Fruit fly (Drosophila melanogaster): ENCODE results near the gene Sc2.

The Sc2 gene

DNA sequence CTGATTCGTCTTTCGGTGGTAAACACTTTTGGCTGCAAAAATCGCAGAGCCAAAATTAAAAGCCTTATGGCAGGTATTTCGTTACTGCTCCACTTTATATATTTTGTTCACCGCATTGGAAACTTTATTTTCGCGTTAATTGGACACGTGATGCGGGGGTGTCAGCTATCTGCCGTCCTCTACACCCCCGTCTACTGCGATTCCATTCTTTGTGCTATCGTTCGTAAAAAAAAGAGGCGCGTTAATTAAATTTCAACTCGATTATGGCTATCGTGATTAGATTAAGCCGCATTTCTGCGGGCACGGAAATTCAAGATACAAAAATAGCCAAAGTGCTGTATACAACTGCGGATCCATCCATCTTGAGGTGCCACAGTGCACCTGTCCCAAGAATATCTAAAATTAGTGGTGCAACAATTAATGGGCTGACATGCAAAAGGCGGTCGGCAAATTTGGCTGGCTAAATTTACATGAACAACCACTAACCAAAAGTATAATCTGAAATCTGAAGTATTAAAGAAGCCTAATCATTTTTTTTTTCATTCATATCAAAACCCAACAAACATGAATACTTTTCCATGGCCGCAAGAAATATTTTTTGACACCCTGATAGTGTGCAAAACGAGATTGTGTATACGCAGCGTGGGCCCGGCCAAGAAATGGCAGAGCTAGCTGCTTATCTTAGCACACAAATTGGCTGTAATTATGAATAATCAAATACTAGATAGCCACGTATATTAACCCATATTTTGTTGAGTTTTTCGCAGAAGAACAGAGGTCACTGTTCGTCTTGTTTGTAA is 26.9 kb downstream of the Sc2 start:
- TF ChIP-seq ttk (optimal IDR thresholded peaks at IDR 0.05) = no peak
- TF ChIP-seq h (optimal IDR thresholded peaks at IDR 0.05) = no peak
- no peak for TF ChIP-seq Sin3A (optimal IDR thresholded peaks at IDR 0.05)
- no peak for TF ChIP-seq insv (optimal IDR thresholded peaks at IDR 0.05)
- no peak for TF ChIP-seq psq (optimal IDR thresholded peaks at IDR 0.05)
- TF ChIP-seq Myc (optimal IDR thresholded peaks at IDR 0.05) = no peak

DNA sequence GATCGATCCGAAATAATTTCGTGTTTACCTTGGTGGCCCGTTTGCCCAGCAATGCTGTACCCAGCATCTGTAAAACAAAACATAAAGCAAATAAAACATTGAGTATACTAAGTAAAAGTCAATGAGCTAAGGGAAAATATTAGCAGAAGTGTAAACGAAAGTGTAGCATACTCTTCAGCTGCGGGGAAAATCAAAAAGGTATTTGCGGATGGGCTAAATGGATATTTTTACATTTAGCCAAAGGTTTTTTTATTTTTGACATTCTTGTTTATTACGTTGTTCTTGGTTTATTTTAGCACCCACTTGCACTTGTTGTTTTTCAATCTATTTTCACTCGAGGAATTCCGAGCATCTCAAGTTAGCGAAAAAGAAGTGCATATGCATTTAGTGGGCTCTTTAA is 27.6 kb downstream of the Sc2 start:
- TF ChIP-seq Sin3A (optimal IDR thresholded peaks at IDR 0.05) = no peak
- TF ChIP-seq insv (optimal IDR thresholded peaks at IDR 0.05) = no peak
- no peak for TF ChIP-seq psq (optimal IDR thresholded peaks at IDR 0.05)
- no peak for TF ChIP-seq h (optimal IDR thresholded peaks at IDR 0.05)
- no peak for TF ChIP-seq ttk (optimal IDR thresholded peaks at IDR 0.05)
- TF ChIP-seq Myc (optimal IDR thresholded peaks at IDR 0.05) = no peak

DNA sequence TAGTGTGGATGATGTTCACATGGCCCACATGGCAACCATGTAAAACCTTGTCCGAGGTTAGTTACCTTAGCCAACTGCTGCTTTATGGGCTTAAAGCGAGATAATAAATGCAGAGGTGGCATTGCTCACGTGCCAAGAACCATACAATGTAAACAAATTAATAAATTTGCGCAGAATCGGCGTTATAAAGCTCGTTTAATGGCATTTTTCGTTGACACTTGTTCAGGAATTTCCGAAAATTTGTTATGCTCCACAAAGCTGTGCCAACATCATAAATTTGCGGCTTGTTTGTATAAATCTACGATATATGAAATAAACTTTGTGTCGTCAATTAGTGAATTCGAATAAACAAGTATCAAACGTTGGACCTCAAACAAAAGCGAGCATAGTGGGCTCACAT is 28.5 kb downstream of the Sc2 start:
- no peak for TF ChIP-seq h (optimal IDR thresholded peaks at IDR 0.05)
- TF ChIP-seq Sin3A (optimal IDR thresholded peaks at IDR 0.05) = no peak
- TF ChIP-seq ttk (optimal IDR thresholded peaks at IDR 0.05) = no peak
- no peak for TF ChIP-seq insv (optimal IDR thresholded peaks at IDR 0.05)
- no peak for TF ChIP-seq Myc (optimal IDR thresholded peaks at IDR 0.05)
- TF ChIP-seq psq (optimal IDR thresholded peaks at IDR 0.05) = no peak

DNA sequence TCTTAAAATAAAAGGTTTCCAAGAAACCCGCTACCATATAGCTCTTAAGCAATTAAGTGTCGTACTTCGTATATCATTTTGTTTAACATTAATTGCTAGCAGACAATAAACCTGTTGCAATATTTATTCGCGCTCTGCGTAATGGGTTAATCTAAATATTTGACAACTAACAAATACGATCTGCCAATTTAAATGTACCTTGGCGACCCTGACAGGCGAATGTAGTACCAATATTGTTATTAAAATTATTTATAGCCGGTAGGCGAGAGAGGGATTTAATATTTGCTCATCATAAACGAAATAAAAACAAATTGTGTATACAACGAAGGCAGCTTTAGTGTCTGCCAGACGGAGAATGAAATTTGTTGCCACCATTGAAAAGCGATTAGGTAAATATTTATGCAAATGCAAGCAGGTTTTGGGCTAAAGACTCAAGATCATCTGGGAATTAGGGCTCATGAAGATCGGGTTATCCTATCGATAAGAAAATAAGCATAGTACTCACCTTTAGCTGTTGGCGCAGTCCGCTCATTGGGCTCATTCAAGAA is 29.5 kb downstream of the Sc2 start:
- TF ChIP-seq psq (optimal IDR thresholded peaks at IDR 0.05) (no peak), Sin3A (optimal IDR thresholded peaks at IDR 0.05) (no peak), Myc (optimal IDR thresholded peaks at IDR 0.05) (no peak), h (optimal IDR thresholded peaks at IDR 0.05) (no peak), ttk (optimal IDR thresholded peaks at IDR 0.05) (no peak), insv (optimal IDR thresholded peaks at IDR 0.05) (no peak)

DNA sequence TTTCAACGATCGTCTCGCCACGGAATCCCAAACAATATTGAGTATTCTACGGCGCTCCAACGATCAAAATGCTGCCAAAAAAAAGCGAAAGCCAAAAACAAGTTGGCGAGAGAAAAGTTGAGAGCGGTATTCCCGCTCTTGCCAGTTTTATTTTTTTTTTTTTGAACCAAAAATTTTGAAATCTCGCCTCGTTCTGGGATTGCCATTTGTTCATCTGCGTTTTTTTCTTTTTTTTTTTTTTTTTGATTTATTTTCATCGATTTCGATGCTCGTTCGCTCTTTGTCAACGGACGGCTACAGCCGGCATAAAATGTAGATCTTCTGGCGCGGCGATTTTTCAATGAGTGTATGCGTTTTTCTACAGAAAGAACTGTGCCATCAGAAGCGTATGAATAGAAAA is 30.3 kb downstream of the Sc2 start:
- no peak for TF ChIP-seq Myc (optimal IDR thresholded peaks at IDR 0.05)
- TF ChIP-seq psq (optimal IDR thresholded peaks at IDR 0.05) = no peak
- TF ChIP-seq insv (optimal IDR thresholded peaks at IDR 0.05) = no peak
- TF ChIP-seq h (optimal IDR thresholded peaks at IDR 0.05) = no peak
- TF ChIP-seq Sin3A (optimal IDR thresholded peaks at IDR 0.05) = no peak
- no peak for TF ChIP-seq ttk (optimal IDR thresholded peaks at IDR 0.05)

DNA sequence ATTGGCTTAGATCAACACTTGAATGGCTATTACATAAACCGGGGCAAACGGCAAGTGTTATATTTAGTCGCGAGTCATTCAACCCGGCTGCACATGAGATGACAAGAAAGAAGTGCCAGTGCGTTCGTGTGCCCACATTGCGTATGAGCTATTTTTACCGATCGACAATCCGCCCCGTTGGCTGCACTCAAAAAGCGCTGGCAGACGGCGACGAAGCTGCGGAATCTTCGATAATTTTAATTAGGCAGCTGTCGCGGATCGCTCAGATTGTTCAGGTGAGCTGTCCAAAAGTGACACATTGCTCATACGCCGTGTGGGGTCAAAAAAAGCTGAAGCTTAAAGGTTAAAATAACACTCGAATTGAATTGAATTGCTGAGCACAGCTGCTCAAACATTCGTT is 30.8 kb downstream of the Sc2 start:
- TF ChIP-seq Sin3A (optimal IDR thresholded peaks at IDR 0.05) (no peak), h (optimal IDR thresholded peaks at IDR 0.05) (no peak), insv (optimal IDR thresholded peaks at IDR 0.05) (no peak), ttk (optimal IDR thresholded peaks at IDR 0.05) (no peak), Myc (optimal IDR thresholded peaks at IDR 0.05) (no peak), psq (optimal IDR thresholded peaks at IDR 0.05) (no peak)

DNA sequence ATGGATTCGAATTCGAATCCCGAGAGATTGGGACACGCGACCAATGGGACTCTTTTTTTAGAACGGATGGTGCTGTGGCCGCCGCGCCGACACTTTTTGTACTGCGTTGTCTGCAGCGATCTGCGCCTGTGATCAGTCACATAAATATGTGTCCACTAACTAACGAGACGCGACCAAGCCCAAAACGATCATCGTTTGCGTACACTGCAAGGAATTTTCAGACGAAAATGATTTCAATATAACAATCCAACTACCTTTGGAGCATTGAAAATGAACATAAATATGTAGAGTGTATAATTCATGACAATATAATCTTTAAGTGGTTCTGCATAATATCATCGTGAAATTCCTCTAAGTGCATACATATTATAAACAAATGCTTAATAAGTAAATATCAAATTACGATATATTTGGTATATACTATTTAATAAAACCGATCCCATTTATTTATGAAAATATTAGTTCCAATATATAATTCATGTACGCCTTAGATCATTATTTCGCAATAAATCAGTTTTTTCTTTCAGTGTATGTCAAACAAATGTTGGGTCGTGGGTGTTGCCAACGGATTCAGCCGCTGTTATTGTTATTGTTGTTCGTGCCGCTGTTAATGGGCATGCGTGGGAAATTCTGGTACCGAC is 32.4 kb downstream of the Sc2 start, which contains the start of gene Eip63F-1:
Gene Eip63F-1, minus strand, starts transcription at position 51 of the 641 bp plus-strand sequence.
- no peak for TF ChIP-seq Sin3A (optimal IDR thresholded peaks at IDR 0.05)
- TF ChIP-seq ttk (optimal IDR thresholded peaks at IDR 0.05) = no peak
- no peak for TF ChIP-seq insv (optimal IDR thresholded peaks at IDR 0.05)
- no peak for TF ChIP-seq Myc (optimal IDR thresholded peaks at IDR 0.05)
- no peak for TF ChIP-seq psq (optimal IDR thresholded peaks at IDR 0.05)

DNA sequence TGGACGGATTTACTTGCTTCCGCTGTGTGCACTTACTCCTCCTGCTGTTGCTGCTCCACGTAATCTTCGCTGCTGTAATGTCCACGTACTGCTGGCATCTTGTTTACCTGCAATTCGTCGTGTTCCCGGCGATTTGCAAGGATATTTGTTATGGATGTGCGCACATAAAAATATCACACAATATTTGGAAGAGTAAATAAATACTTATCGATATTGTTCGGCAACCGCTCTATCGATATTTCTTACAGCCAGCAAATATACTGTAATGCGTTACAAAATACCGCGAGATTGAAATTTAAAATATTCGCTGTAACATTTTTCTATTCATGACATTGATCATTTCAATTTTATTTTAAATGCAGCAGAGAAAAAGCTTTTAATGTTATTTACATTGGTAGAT is 34.5 kb downstream of the Sc2 start, which contains the start of gene CG10866:
Gene CG10866, minus strand, starts transcription at position 187 of the 400 bp plus-strand sequence.
- TF ChIP-seq ttk (optimal IDR thresholded peaks at IDR 0.05) = no peak
- no peak for TF ChIP-seq Myc (optimal IDR thresholded peaks at IDR 0.05)
- TF ChIP-seq psq (optimal IDR thresholded peaks at IDR 0.05) = no peak

DNA sequence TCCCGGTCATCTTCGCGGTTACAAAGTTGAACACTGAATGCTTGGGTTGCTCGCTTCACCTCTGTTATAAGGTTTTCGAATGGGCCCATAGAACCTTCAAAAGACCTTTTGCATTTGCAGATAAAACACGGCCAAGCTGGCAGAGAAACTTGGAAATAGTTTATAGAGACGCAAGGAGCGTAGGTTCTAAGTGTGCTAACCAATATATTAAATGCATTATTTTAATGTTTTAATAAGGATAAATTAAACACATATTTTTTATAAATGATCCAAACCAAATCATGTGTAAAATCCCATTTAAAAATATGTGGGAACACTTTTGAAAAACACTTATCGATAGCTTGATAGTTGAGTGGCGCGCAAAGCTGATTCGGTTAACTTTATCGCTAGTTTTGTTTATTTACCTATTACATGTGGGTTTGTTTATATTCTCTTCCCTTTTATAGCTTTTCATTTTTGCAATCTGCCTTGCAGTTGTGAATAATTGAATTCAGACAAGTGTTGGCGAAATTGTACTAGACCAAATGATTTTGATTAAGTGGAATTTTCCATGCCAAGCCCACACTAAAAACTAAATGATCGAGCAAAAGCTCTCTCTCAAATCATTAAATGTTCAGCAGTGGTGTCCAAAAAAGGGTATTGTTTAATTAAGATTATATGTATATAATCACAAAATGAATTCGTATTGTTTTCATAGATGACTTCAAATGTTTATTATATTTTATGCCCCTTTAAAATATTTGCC is 37.0 kb downstream of the Sc2 start, which contains the start of gene CG12766:
Gene CG12766, minus strand, starts transcription at position 51 of the 745 bp plus-strand sequence.
- TF ChIP-seq Myc (optimal IDR thresholded peaks at IDR 0.05) (no peak), Sin3A (optimal IDR thresholded peaks at IDR 0.05) (no peak), ttk (optimal IDR thresholded peaks at IDR 0.05) (no peak), insv (optimal IDR thresholded peaks at IDR 0.05) (no peak), h (optimal IDR thresholded peaks at IDR 0.05) (no peak), psq (optimal IDR thresholded peaks at IDR 0.05) (no peak)

DNA sequence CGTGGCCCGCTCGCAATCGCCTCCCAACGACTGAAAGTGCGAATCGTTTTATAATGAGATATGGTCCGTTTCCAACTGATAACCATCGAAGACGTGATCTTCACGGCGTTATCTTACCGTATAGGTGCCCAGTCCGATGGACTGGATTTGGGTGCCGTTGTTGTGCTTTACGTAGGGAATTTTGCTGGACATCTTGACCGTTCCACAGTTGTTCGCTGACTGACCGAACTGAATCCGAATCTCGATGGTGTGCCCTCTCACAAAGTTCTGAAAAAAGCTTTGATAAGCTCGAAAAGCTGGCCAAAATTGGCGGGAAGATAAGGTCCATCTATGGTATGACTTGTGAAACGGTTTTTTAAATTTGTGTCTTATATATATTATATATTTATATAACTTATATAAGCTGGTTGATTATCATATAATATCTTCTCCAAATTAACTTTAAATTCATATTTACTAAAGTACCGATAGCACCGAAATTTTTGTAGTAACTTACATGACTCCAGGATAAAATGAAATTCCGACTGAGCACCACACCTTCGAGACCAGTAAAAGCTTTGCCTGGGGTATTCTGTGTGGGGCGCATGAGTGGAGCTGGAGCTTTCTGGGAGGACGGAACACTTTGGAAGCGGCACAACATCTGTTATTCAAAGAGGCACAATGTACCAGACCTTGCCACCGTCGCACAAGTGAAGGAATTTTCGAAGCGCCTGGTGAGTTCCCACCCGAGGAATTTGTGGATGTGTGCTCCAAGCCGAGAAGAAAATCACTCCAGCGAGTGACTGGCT is 39.1 kb downstream of the Sc2 start, which contains the start of the genes CG10863 and CG14982:
Gene CG10863, minus strand, starts transcription at position 225 of the 788 bp plus-strand sequence.
Gene CG14982, plus strand, starts transcription at position 470 of the 788 bp plus-strand sequence.
- TF ChIP-seq Sin3A (optimal IDR thresholded peaks at IDR 0.05) = no peak
- no peak for TF ChIP-seq insv (optimal IDR thresholded peaks at IDR 0.05)
- TF ChIP-seq Myc (optimal IDR thresholded peaks at IDR 0.05) = no peak
- TF ChIP-seq h (optimal IDR thresholded peaks at IDR 0.05) = no peak
- TF ChIP-seq ttk (optimal IDR thresholded peaks at IDR 0.05) = no peak

All from Kc167 (cell line).